Fruit fly (Drosophila melanogaster) whole organism, embryonic: ENCODE measurements around the gene CG42673.
A peak's percentile ranks its signal among the peaks of the same experiment; 100 is the strongest.

ENCODE experiments used
- ATbp ChIP-seq: fragments of 200-800 bp; sonication (Bioruptor generic); optimal IDR thresholded peaks from 2 replicates; lab custom pipeline; 2017; ENCODE audit warnings: missing biosample characterization, mild to moderate bottlenecking, missing genetic modification characterization, missing genetic modification reagents
- B-H2 ChIP-seq: fragments of 200-800 bp; sonication (Bioruptor generic); optimal IDR thresholded peaks from 2 replicates; lab custom pipeline; 2018; ENCODE audit warnings: missing biosample characterization, mild to moderate bottlenecking, missing genetic modification characterization
- BEAF-32 ChIP-seq: fragments of 200-800 bp; sonication (Bioruptor generic); optimal IDR thresholded peaks from 3 replicates; lab custom pipeline; 2017; ENCODE audit warnings: missing biosample characterization, missing genetic modification characterization, mild to moderate bottlenecking, moderate library complexity, missing genetic modification reagents
- Bgb ChIP-seq: fragments of 200-800 bp; sonication (Bioruptor generic); IDR thresholded peaks from 2 replicates; pipeline ENCODE4 v1.3.6; 2022; ENCODE audit warnings: missing biosample characterization, missing genetic modification characterization; ENCODE audit not compliant: partially characterized antibody
- Blimp-1 ChIP-seq: fragments of 200-800 bp; sonication (Bioruptor generic); optimal IDR thresholded peaks from 3 replicates; lab custom pipeline; 2018; ENCODE audit warnings: missing biosample characterization, missing genetic modification characterization, mild to moderate bottlenecking, moderate library complexity, missing genetic modification reagents
- CG10321 ChIP-seq: fragments of 200-800 bp; sonication (Bioruptor generic); IDR thresholded peaks from 2 replicates; pipeline ENCODE4 v1.3.6; 2022; ENCODE audit warnings: missing biosample characterization, missing genetic modification characterization
- CG10543 ChIP-seq: fragments of 200-800 bp; sonication (Bioruptor generic); optimal IDR thresholded peaks from 3 replicates; lab custom pipeline; 2017; ENCODE audit warnings: missing biosample characterization, mild to moderate bottlenecking, missing genetic modification characterization, moderate library complexity
- CG11093 ChIP-seq: fragments of 200-800 bp; sonication (Bioruptor generic); IDR thresholded peaks from 3 replicates; pipeline ENCODE4 v1.3.6; 2022; ENCODE audit warnings: missing biosample characterization, missing genetic modification characterization
- CG11398 ChIP-seq: fragments of 200-800 bp; sonication (Bioruptor generic); optimal IDR thresholded peaks from 2 replicates; lab custom pipeline; 2016; ENCODE audit warnings: missing biosample characterization, missing genetic modification characterization
- CG13287 ChIP-seq: fragments of 200-800 bp; sonication (Bioruptor generic); IDR thresholded peaks from 2 replicates; pipeline ENCODE4 v1.3.6; 2022; ENCODE audit warnings: missing biosample characterization, missing genetic modification characterization; ENCODE audit not compliant: partially characterized antibody
- CG13894 ChIP-seq: fragments of 200-800 bp; sonication (Bioruptor generic); optimal IDR thresholded peaks from 3 replicates; lab custom pipeline; 2018; ENCODE audit warnings: missing biosample characterization, mild to moderate bottlenecking, missing genetic modification characterization, moderate library complexity
- CG14050 ChIP-seq: fragments of 200-800 bp; sonication (Bioruptor generic); IDR thresholded peaks from 3 replicates; pipeline ENCODE4 v1.3.6; 2022; ENCODE audit warnings: missing biosample characterization, missing genetic modification characterization
- CG15479 ChIP-seq: fragments of 200-800 bp; sonication (Bioruptor generic); optimal IDR thresholded peaks from 3 replicates; lab custom pipeline; 2019; ENCODE audit warnings: missing biosample characterization, mild to moderate bottlenecking, missing genetic modification characterization, moderate library complexity
- CG15514 ChIP-seq: fragments of 200-800 bp; sonication (Bioruptor generic); optimal IDR thresholded peaks from 3 replicates; lab custom pipeline; 2017; ENCODE audit warnings: missing biosample characterization, missing genetic modification characterization, mild to moderate bottlenecking, moderate library complexity, missing genetic modification reagents
- CG17186 ChIP-seq: fragments of 200-800 bp; sonication (Bioruptor generic); optimal IDR thresholded peaks from 3 replicates; lab custom pipeline; 2017; ENCODE audit warnings: missing biosample characterization, missing genetic modification reagents, missing genetic modification characterization
- CG33213 ChIP-seq: fragments of 200-800 bp; sonication (Bioruptor generic); optimal IDR thresholded peaks from 3 replicates; lab custom pipeline; 2016; ENCODE audit warnings: missing biosample characterization, missing genetic modification characterization
- CG4424 ChIP-seq: fragments of 200-800 bp; sonication (Bioruptor generic); optimal IDR thresholded peaks from 3 replicates; lab custom pipeline; 2016; ENCODE audit warnings: missing biosample characterization, missing genetic modification characterization
- CG6272 ChIP-seq: fragments of 200-800 bp; sonication (Bioruptor generic); IDR thresholded peaks from 2 replicates; pipeline ENCODE4 v1.3.6; 2022; ENCODE audit warnings: missing biosample characterization, missing genetic modification characterization
- CG7745 ChIP-seq: fragments of 200-800 bp; sonication (Bioruptor generic); optimal IDR thresholded peaks from 2 replicates; lab custom pipeline; 2018; ENCODE audit warnings: missing biosample characterization, mild to moderate bottlenecking, missing genetic modification characterization, moderate library complexity
- CG7928 ChIP-seq: fragments of 200-800 bp; sonication (Bioruptor generic); optimal IDR thresholded peaks from 2 replicates; lab custom pipeline; 2017; ENCODE audit warnings: missing biosample characterization, mild to moderate bottlenecking, missing genetic modification characterization
- CG8944 ChIP-seq: fragments of 200-800 bp; sonication (Bioruptor generic); optimal IDR thresholded peaks from 3 replicates; lab custom pipeline; 2016; ENCODE audit warnings: missing biosample characterization, missing genetic modification characterization
- Camta ChIP-seq: fragments of 200-800 bp; sonication (Bioruptor generic); optimal IDR thresholded peaks from 2 replicates; lab custom pipeline; 2016; ENCODE audit warnings: missing biosample characterization, missing genetic modification characterization
- Deaf1 ChIP-seq: fragments of 200-800 bp; optimal IDR thresholded peaks from 3 replicates; lab custom pipeline; 2019; ENCODE audit warnings: missing biosample characterization, mild to moderate bottlenecking, missing genetic modification characterization, moderate library complexity
- Ets97D ChIP-seq: fragments of 200-800 bp; sonication (Bioruptor generic); optimal IDR thresholded peaks from 3 replicates; lab custom pipeline; 2016; ENCODE audit warnings: missing biosample characterization, missing genetic modification characterization
- Gug ChIP-seq: fragments of 200-800 bp; sonication (Bioruptor generic); IDR thresholded peaks from 4 replicates; pipeline ENCODE4 v1.3.6; 2022; ENCODE audit warnings: missing biosample characterization, missing genetic modification characterization
- HHEX ChIP-seq: fragments of 200-800 bp; sonication (Bioruptor generic); optimal IDR thresholded peaks from 3 replicates; lab custom pipeline; 2017; ENCODE audit warnings: missing biosample characterization, mild to moderate bottlenecking, missing genetic modification characterization, missing genetic modification reagents
- HLH4C ChIP-seq: fragments of 200-800 bp; sonication (Bioruptor generic); IDR thresholded peaks from 3 replicates; pipeline ENCODE4 v1.3.6; 2022; ENCODE audit warnings: missing biosample characterization, missing genetic modification characterization; ENCODE audit not compliant: partially characterized antibody
- Jarid2 ChIP-seq: fragments of 200-800 bp; sonication (Bioruptor generic); optimal IDR thresholded peaks from 3 replicates; lab custom pipeline; 2017; ENCODE audit warnings: mild to moderate bottlenecking, missing biosample characterization, missing genetic modification reagents, missing genetic modification characterization
- Lim3 ChIP-seq: fragments of 200-800 bp; sonication (Bioruptor generic); IDR thresholded peaks from 2 replicates; pipeline ENCODE4 v1.3.6; 2022; ENCODE audit warnings: missing biosample characterization, missing genetic modification characterization
- NC2α ChIP-seq: fragments of 200-800 bp; sonication (Bioruptor generic); optimal IDR thresholded peaks from 2 replicates; lab custom pipeline; 2016; ENCODE audit warnings: missing biosample characterization, missing genetic modification characterization
- Neu2 ChIP-seq: fragments of 200-800 bp; sonication (Bioruptor generic); optimal IDR thresholded peaks from 3 replicates; lab custom pipeline; 2016; ENCODE audit warnings: missing biosample characterization, missing genetic modification characterization, borderline replicate concordance
- amos ChIP-seq: fragments of 200-800 bp; sonication (Bioruptor generic); IDR thresholded peaks from 2 replicates; pipeline ENCODE4 v1.3.6; 2022; ENCODE audit warnings: missing biosample characterization, missing genetic modification characterization; ENCODE audit not compliant: partially characterized antibody
- danr ChIP-seq: fragments of 200-800 bp; sonication (Bioruptor generic); IDR thresholded peaks from 2 replicates; pipeline ENCODE4 v1.3.6; 2022; ENCODE audit warnings: missing biosample characterization, missing genetic modification characterization
- dmrt11E ChIP-seq: fragments of 200-800 bp; sonication (Bioruptor generic); optimal IDR thresholded peaks from 3 replicates; lab custom pipeline; 2018; ENCODE audit warnings: missing biosample characterization, mild to moderate bottlenecking, missing genetic modification characterization, moderate library complexity
- dysf ChIP-seq: fragments of 200-800 bp; sonication (Bioruptor generic); IDR thresholded peaks from 3 replicates; pipeline ENCODE4 v1.3.6; 2022; ENCODE audit warnings: missing biosample characterization, missing genetic modification characterization
- esg ChIP-seq: fragments of 200-800 bp; sonication (Bioruptor generic); conservative IDR thresholded peaks from 2 replicates; pipeline ENCODE4 v1.3.6; 2022; ENCODE audit warnings: missing biosample characterization, missing genetic modification characterization
- fd3F ChIP-seq: fragments of 200-800 bp; sonication (Bioruptor generic); optimal IDR thresholded peaks from 2 replicates; lab custom pipeline; 2018; ENCODE audit warnings: missing biosample characterization, mild to moderate bottlenecking, missing genetic modification characterization, moderate library complexity
- ftz-f1 ChIP-seq: fragments of 200-800 bp; sonication (Bioruptor generic); optimal IDR thresholded peaks from 2 replicates; lab custom pipeline; 2016; ENCODE audit warnings: missing biosample characterization, missing genetic modification characterization
- ham ChIP-seq: fragments of 200-800 bp; sonication (Bioruptor generic); IDR thresholded peaks from 2 replicates; pipeline ENCODE4 v1.3.6; 2022; ENCODE audit warnings: missing biosample characterization, missing genetic modification characterization
- klu ChIP-seq: fragments of 200-800 bp; sonication (Bioruptor generic); IDR thresholded peaks from 2 replicates; pipeline ENCODE4 v1.3.6; 2022; ENCODE audit warnings: missing biosample characterization, missing genetic modification characterization
- phol ChIP-seq: fragments of 200-800 bp; sonication (Bioruptor generic); optimal IDR thresholded peaks from 3 replicates; lab custom pipeline; 2018; ENCODE audit warnings: missing biosample characterization, mild to moderate bottlenecking, missing genetic modification characterization, moderate library complexity
- ro ChIP-seq: fragments of 200-800 bp; sonication (Bioruptor generic); IDR thresholded peaks from 2 replicates; pipeline ENCODE4 v1.3.6; 2022; ENCODE audit warnings: missing biosample characterization, missing genetic modification characterization
- sd ChIP-seq: fragments of 200-800 bp; sonication (Bioruptor generic); optimal IDR thresholded peaks from 3 replicates; lab custom pipeline; 2018; ENCODE audit warnings: missing biosample characterization, mild to moderate bottlenecking, missing genetic modification characterization, moderate library complexity
- sisA ChIP-seq: fragments of 200-800 bp; sonication (Bioruptor generic); IDR thresholded peaks from 2 replicates; pipeline ENCODE4 v1.3.6; 2022; ENCODE audit warnings: missing biosample characterization, missing genetic modification characterization
- slou ChIP-seq: fragments of 200-800 bp; sonication (Bioruptor generic); optimal IDR thresholded peaks from 3 replicates; lab custom pipeline; 2016; ENCODE audit warnings: missing biosample characterization, missing genetic modification characterization
- sr ChIP-seq: fragments of 200-800 bp; sonication (Bioruptor generic); IDR thresholded peaks from 3 replicates; pipeline ENCODE4 v1.3.6; 2022; ENCODE audit warnings: missing biosample characterization, missing genetic modification characterization
- tll ChIP-seq, 2 experiments: fragments of 200-800 bp in 1 of 2; fragments of >200 bp in 1 of 2; sonication (Bioruptor generic) in 1 of 2; optimal IDR thresholded peaks; 2 replicates each; lab custom pipeline; 2017 to 2019; ENCODE audit warnings: missing biosample characterization in 2 of 2, missing genetic modification characterization in 2 of 2, mild to moderate bottlenecking in 1 of 2, moderate library complexity in 1 of 2
- zen ChIP-seq: fragments of 200-800 bp; sonication (Bioruptor generic); optimal IDR thresholded peaks from 3 replicates; lab custom pipeline; 2018; ENCODE audit warnings: missing biosample characterization, mild to moderate bottlenecking, missing genetic modification characterization, moderate library complexity

CG42673 gene

DNA sequence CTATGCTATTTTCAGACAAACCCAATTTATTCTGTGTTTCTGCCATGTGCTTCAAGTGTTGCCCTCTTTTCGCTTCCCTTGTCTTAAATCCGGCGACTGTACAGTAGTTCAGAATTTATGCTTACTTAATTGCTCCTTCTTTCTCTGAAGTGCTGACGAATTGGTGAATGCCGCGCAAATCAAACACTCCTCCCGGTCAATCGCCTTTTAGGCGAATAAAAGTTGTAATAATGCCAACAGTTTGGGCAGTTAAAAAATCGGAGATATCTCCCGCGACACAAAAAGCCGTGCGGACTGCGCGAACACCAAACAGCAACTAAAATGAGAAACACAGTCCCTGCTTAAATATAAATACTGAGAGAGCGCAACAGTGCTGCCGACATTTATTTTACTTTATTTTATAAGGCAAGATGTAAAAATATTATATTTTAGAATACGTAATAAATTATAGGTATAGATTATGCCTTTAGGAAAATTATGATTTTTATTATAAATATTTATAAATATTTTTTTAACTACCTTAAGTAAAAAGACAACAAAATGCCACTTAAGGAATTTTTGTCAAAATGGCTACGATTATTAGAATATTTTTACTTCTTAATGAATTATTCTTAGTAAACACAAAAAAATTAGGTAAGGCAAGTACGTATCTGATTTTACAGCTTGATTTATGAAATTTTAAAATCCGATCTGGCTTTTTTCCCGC, 41.9 kb upstream of the CG42673 start, which contains the start of gene path (continued):
- peak; percentile 100 for TF ChIP-seq Jarid2
- no peak for TF ChIP-seq BEAF-32 (GFP tag; lab: Kevin White, UChicago)
- no peak for TF ChIP-seq zen
- TF ChIP-seq dysf (GFP tag; lab: Robert Waterston, UW) = no peak
- no peak; the same call in 2 of the 3 replicates for TF ChIP-seq sr (GFP tag; lab: Robert Waterston, UW)
- no peak for TF ChIP-seq Camta
- TF ChIP-seq tll (GFP tag; optimal IDR thresholded peaks at IDR 0.05; lab: Kevin White, UChicago) = no peak
- no peak for TF ChIP-seq CG11398 (GFP tag; lab: Kevin White, UChicago)
- peak; percentile 20 for TF ChIP-seq NC2α
- peak; percentile 47 for TF ChIP-seq Deaf1 (tag; lab: Kevin White, UChicago)
- no peak for TF ChIP-seq CG11093 (GFP tag; lab: Robert Waterston, UW)
- no peak for TF ChIP-seq Ets97D (GFP tag; lab: Kevin White, UChicago)
- TF ChIP-seq CG13894 = peak; percentile 51
- TF ChIP-seq ham (GFP tag; lab: Robert Waterston, UW) = no peak
- TF ChIP-seq Neu2 (GFP tag; lab: Kevin White, UChicago) = no peak
- no peak for TF ChIP-seq CG7928 (GFP tag; lab: Kevin White, UChicago)
- no peak for TF ChIP-seq CG15479 (GFP tag; lab: Kevin White, UChicago)
- TF ChIP-seq CG15514 = peak; percentile 38
- no peak for TF ChIP-seq danr (GFP tag; lab: Robert Waterston, UW)
- TF ChIP-seq phol = peak; percentile 66
- TF ChIP-seq fd3F (GFP tag; lab: Kevin White, UChicago) = no peak
- TF ChIP-seq Gug = 0 out of 4 replicates have a peak, but pooled peaks have one; percentile 12
- TF ChIP-seq amos (GFP tag; lab: Robert Waterston, UW) = no peak; the same call in 1 of the 2 replicates
- TF ChIP-seq HLH4C (GFP tag; lab: Robert Waterston, UW) = no peak; the same call in 2 of the 3 replicates
- peak; percentile 50 for TF ChIP-seq dmrt11E
- no peak for TF ChIP-seq slou (GFP tag; lab: Kevin White, UChicago)
- TF ChIP-seq CG14050 = peak; percentile 20; the same call in 2 of the 3 replicates
- no peak for TF ChIP-seq esg
- peak; percentile 1 for TF ChIP-seq sd (tag; lab: Kevin White, UChicago)
- peak; percentile 43 for TF ChIP-seq B-H2 (GFP tag; lab: Kevin White, UChicago)
- TF ChIP-seq Lim3 = no peak
- TF ChIP-seq ro = no peak
- no peak for TF ChIP-seq sisA (GFP tag; lab: Robert Waterston, UW)
- no peak for TF ChIP-seq ftz-f1 (GFP tag; lab: Kevin White, UChicago)
- TF ChIP-seq Blimp-1 (GFP tag; lab: Kevin White, UChicago) = peak; percentile 66
- TF ChIP-seq CG17186 = no peak
- 0 out of 2 replicates have a peak, but pooled peaks have one; percentile 6 for TF ChIP-seq CG10321
- no peak for TF ChIP-seq CG33213 (GFP tag; lab: Kevin White, UChicago)
- peak; percentile 42; the same call in 1 of the 2 replicates for TF ChIP-seq CG13287 (GFP tag; lab: Robert Waterston, UW)
- no peak for TF ChIP-seq CG7745
- TF ChIP-seq ATbp (GFP tag; lab: Kevin White, UChicago) = no peak
- TF ChIP-seq HHEX (GFP tag; lab: Kevin White, UChicago) = no peak
- TF ChIP-seq CG4424 (GFP tag; lab: Kevin White, UChicago) = peak; percentile 49
- no peak for TF ChIP-seq CG8944
- peak; percentile 21 for TF ChIP-seq CG10543 (GFP tag; lab: Kevin White, UChicago)
- TF ChIP-seq klu (GFP tag; lab: Robert Waterston, UW) = no peak
- TF ChIP-seq Bgb (GFP tag; lab: Robert Waterston, UW) = peak; percentile 51; the same call in 1 of the 2 replicates
- TF ChIP-seq CG6272 (GFP tag; lab: Robert Waterston, UW) = no peak
